Fruit fly (Drosophila melanogaster) whole organism, adult: ENCODE results near the gene CG18095.
A peak's percentile ranks its signal among the peaks of the same experiment; 100 is the strongest.

Experiments used
- CG11617 ChIP-seq: fragments of 200-800 bp; sonication (Bioruptor generic); optimal IDR thresholded peaks from 2 replicates; lab custom pipeline; 2017; ENCODE audit warnings: mild to moderate bottlenecking, missing biosample characterization, missing genetic modification reagents, missing genetic modification characterization
- CG12768 ChIP-seq: fragments of 200-800 bp; sonication (Bioruptor generic); optimal IDR thresholded peaks from 2 replicates; lab custom pipeline; 2017; ENCODE audit warnings: missing biosample characterization, missing genetic modification characterization, mild to moderate bottlenecking, moderate library complexity, missing genetic modification reagents
- CG14711 ChIP-seq: fragments of 200-800 bp; sonication (Bioruptor generic); optimal IDR thresholded peaks from 2 replicates; lab custom pipeline; 2018; ENCODE audit warnings: missing biosample characterization, mild to moderate bottlenecking, missing genetic modification characterization, moderate library complexity
- CG1620 ChIP-seq: fragments of 200-800 bp; sonication (Bioruptor generic); optimal IDR thresholded peaks from 2 replicates; lab custom pipeline; 2016; ENCODE audit warnings: missing biosample characterization, missing genetic modification characterization
- CG33017 ChIP-seq: fragments of 200-800 bp; sonication (Bioruptor generic); optimal IDR thresholded peaks from 2 replicates; lab custom pipeline; 2018; ENCODE audit warnings: missing biosample characterization, mild to moderate bottlenecking, missing genetic modification characterization, moderate library complexity
- CG5204 ChIP-seq: fragments of 200-800 bp; sonication (Bioruptor generic); optimal IDR thresholded peaks from 2 replicates; lab custom pipeline; 2016; ENCODE audit warnings: missing biosample characterization, missing genetic modification characterization
- CG7045 ChIP-seq: fragments of 200-800 bp; sonication (Bioruptor generic); optimal IDR thresholded peaks from 2 replicates; lab custom pipeline; 2017; ENCODE audit warnings: missing biosample characterization, mild to moderate bottlenecking, missing genetic modification characterization
- CG7101 ChIP-seq: fragments of 200-800 bp; sonication (Bioruptor generic); optimal IDR thresholded peaks from 2 replicates; lab custom pipeline; 2018; ENCODE audit warnings: missing biosample characterization, mild to moderate bottlenecking, missing genetic modification characterization, moderate library complexity
- Clk ChIP-seq: fragments of 200-800 bp; sonication (Bioruptor generic); optimal IDR thresholded peaks from 2 replicates; lab custom pipeline; 2017; ENCODE audit warnings: missing biosample characterization, missing genetic modification characterization
- Crg-1 ChIP-seq: fragments of 200-800 bp; sonication (Bioruptor generic); optimal IDR thresholded peaks from 2 replicates; lab custom pipeline; 2016; ENCODE audit warnings: missing biosample characterization, missing genetic modification characterization
- Hr96 ChIP-seq: fragments of 200-800 bp; sonication (Bioruptor generic); optimal IDR thresholded peaks from 2 replicates; lab custom pipeline; 2016; ENCODE audit warnings: missing biosample characterization, missing genetic modification characterization
- Mnt ChIP-seq: fragments of 200-800 bp; sonication (Bioruptor generic); optimal IDR thresholded peaks from 2 replicates; lab custom pipeline; 2016; ENCODE audit warnings: missing biosample characterization, mild to moderate bottlenecking, missing genetic modification characterization
- bab1 ChIP-seq: fragments of 200-800 bp; sonication (Bioruptor generic); optimal IDR thresholded peaks from 3 replicates; lab custom pipeline; 2019; ENCODE audit warnings: missing biosample characterization, mild to moderate bottlenecking, missing genetic modification characterization, moderate library complexity
- cic ChIP-seq: fragments of 200-800 bp; sonication (Bioruptor generic); optimal IDR thresholded peaks from 2 replicates; lab custom pipeline; 2017; ENCODE audit warnings: missing biosample characterization, mild to moderate bottlenecking, missing genetic modification characterization, moderate library complexity
- cnc ChIP-seq, 2 experiments: fragments of >200 bp; optimal IDR thresholded peaks; 2 replicates each; lab custom pipeline; 2017
- kay ChIP-seq: fragments of 200-800 bp; sonication (Bioruptor generic); peaks from one replicate; lab custom pipeline; 2016; ENCODE audit warnings: missing biosample characterization, missing genetic modification characterization, borderline replicate concordance
- ovo ChIP-seq: fragments of 200-800 bp; sonication (Bioruptor generic); optimal IDR thresholded peaks from 2 replicates; lab custom pipeline; 2016; ENCODE audit warnings: missing biosample characterization, missing genetic modification characterization
- pad ChIP-seq: fragments of 200-800 bp; sonication (Bioruptor generic); optimal IDR thresholded peaks from 3 replicates; lab custom pipeline; 2017; ENCODE audit warnings: missing biosample characterization, missing genetic modification characterization, mild to moderate bottlenecking, moderate library complexity, missing genetic modification reagents
- tj ChIP-seq: fragments of 200-800 bp; sonication (Bioruptor generic); optimal IDR thresholded peaks from 3 replicates; lab custom pipeline; 2017; ENCODE audit warnings: missing biosample characterization, mild to moderate bottlenecking, missing genetic modification characterization, moderate library complexity
- toe ChIP-seq: fragments of 200-800 bp; sonication (Bioruptor generic); optimal IDR thresholded peaks from 2 replicates; lab custom pipeline; 2016; ENCODE audit warnings: missing biosample characterization, missing genetic modification characterization

Gene CG18095

DNA sequence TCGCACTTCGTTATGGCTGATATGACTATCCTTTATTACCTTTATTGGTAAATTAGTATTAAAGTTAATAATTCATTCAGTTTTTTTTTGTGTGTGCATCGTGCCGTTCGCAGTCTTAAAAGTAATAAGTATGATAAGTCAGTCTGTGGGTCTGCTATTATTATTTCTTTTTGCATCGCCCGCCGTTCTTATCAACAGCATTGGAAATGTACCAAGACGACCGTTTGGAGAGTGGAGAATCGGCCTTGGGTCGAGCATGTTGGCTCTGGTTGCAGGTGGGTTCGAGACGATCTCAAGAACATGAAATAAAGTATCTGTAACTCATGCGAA is 10.8 kb downstream of the CG18095 start:
- TF ChIP-seq pad (GFP tag; lab: Kevin White, UChicago) (peak; percentile 33), kay (GFP tag; lab: Kevin White, UChicago) (peak; percentile 89), cic (GFP tag; lab: Kevin White, UChicago) (no peak)

DNA sequence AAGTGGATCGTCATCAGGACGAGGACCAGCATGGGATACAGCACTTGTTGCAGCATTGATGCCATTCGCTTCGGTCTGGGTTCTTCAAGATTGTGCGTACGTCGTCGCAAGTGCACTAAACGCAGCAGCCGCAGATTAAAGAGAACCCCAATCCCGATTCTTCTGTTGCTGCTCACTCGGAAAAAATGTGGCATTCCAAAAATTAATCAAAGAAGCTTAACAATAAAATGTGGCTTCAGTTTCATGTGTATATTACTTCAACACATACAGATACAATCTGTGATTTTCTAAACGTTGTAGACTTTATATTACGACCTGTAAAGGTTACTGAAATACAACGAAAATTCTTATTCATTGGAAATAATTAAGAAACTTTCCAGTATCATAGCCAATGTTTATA is 11.2 kb downstream of the CG18095 start, which contains the start of gene NimC3:
TSS of gene NimC3 (minus strand) at position 101 of the 400 bp plus-strand sequence.
- TF ChIP-seq Hr96 (GFP tag; lab: Kevin White, UChicago) = no peak
- TF ChIP-seq bab1 (GFP tag; lab: Kevin White, UChicago) = no peak
- TF ChIP-seq CG7045 (GFP tag; lab: Kevin White, UChicago) = no peak
- TF ChIP-seq Clk = no peak
- no peak for TF ChIP-seq CG5204 (GFP tag; lab: Kevin White, UChicago)
- no peak for TF ChIP-seq ovo
- no peak for TF ChIP-seq Crg-1 (GFP tag; lab: Kevin White, UChicago)

DNA sequence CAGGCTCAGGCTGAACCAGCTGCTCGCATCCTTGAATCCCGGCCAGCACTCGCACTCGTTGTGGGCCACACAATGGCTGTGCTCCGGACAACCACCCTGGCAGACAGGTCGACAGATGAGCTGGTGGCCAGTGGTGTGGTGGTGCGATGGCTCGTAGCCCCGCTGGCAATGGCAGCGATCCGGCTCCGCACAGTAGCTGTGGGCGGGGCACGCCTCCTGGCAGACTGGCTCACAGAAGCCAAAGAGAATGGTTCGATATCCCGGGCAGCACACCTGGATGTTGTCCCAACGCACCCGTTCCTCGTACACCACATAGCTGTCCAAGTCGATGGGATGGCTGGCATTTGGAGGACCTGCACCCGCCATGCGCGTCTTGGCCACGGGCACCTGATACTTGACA is 11.7 kb downstream of the CG18095 start:
- TF ChIP-seq ovo = no peak
- no peak for TF ChIP-seq Hr96 (GFP tag; lab: Kevin White, UChicago)
- no peak for TF ChIP-seq kay (GFP tag; lab: Kevin White, UChicago)
- no peak for TF ChIP-seq CG5204 (GFP tag; lab: Kevin White, UChicago)
- TF ChIP-seq CG12768 = no peak
- no peak for TF ChIP-seq pad (GFP tag; lab: Kevin White, UChicago)
- TF ChIP-seq CG7101 (tag; lab: Kevin White, UChicago) = no peak
- no peak for TF ChIP-seq bab1 (GFP tag; lab: Kevin White, UChicago)
- no peak for TF ChIP-seq CG11617
- no peak for TF ChIP-seq tj (GFP tag; lab: Kevin White, UChicago)
- no peak for TF ChIP-seq cnc (optimal IDR thresholded peaks at IDR 0.05; lab: Kevin White, UChicago)

DNA sequence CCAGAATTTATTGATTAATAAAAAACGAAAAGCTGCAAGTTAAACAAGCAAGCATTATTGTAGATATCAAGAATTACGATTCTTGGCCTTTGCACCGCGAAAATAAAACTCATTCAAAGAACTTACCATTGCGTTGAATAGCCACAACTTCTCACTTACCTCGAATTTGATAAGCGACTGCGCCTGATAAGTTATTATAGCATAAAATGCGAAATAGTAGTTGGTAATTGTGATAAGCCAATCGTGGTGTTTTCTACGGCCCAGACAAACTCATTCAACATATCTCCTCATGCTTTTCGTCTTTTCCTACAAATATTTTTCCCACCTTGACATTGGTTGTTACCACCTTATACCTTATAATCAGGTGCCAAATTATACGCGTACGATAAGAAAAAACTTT is 16.2 kb downstream of the CG18095 start:
- TF ChIP-seq Hr96 (GFP tag; lab: Kevin White, UChicago) (no peak), CG7101 (tag; lab: Kevin White, UChicago) (no peak), ovo (no peak), CG7045 (GFP tag; lab: Kevin White, UChicago) (no peak), bab1 (GFP tag; lab: Kevin White, UChicago) (no peak)

dm6 chr2L:14013478-14013877 is 17.9 kb downstream of the CG18095 start:
- TF ChIP-seq bab1 (GFP tag; lab: Kevin White, UChicago) = no peak
- peak; percentile 78 for TF ChIP-seq cic (GFP tag; lab: Kevin White, UChicago)
- TF ChIP-seq CG11617 = no peak
- TF ChIP-seq pad (GFP tag; lab: Kevin White, UChicago) = peak; percentile 15
- TF ChIP-seq Mnt (GFP tag; lab: Kevin White, UChicago) = peak; percentile 44
- no peak for TF ChIP-seq CG1620 (GFP tag; lab: Kevin White, UChicago)

- TF ChIP-seq Crg-1 (GFP tag; lab: Kevin White, UChicago) = no peak
These were observed 18.9 kb downstream of the CG18095 start, which contains the start of gene bgm for dm6 chr2L:14012304-14013054. Gene bgm, plus strand, starts transcription at chr2L:14013004.

dm6 chr2L:14011591-14012303 is 19.6 kb downstream of the CG18095 start:
- TF ChIP-seq CG5204 (GFP tag; lab: Kevin White, UChicago) (no peak), CG12768 (peak; percentile 11), CG11617 (no peak), CG7101 (tag; lab: Kevin White, UChicago) (peak; percentile 59), ovo (no peak), CG7045 (GFP tag; lab: Kevin White, UChicago) (peak; percentile 50), Crg-1 (GFP tag; lab: Kevin White, UChicago) (no peak), CG14711 (tag; lab: Kevin White, UChicago) (peak; percentile 36), CG1620 (GFP tag; lab: Kevin White, UChicago) (no peak), Hr96 (GFP tag; lab: Kevin White, UChicago) (no peak), tj (GFP tag; lab: Kevin White, UChicago) (peak; percentile 16), Mnt (GFP tag; lab: Kevin White, UChicago) (peak; percentile 7), pad (GFP tag; lab: Kevin White, UChicago) (peak; percentile 20), Clk (no peak), cnc (optimal IDR thresholded peaks at IDR 0.05; lab: Kevin White, UChicago) (peak in 1 of 2 experiments; percentile 49), bab1 (GFP tag; lab: Kevin White, UChicago) (peak; percentile 20), cic (GFP tag; lab: Kevin White, UChicago) (peak; percentile 56), kay (GFP tag; lab: Kevin White, UChicago) (peak; percentile 72), toe (GFP tag; lab: Kevin White, UChicago) (no peak), CG33017 (tag; lab: Kevin White, UChicago) (peak; percentile 75)
